Fruit fly (Drosophila melanogaster): ENCODE results near the gene CG12692.

The CG12692 gene

DNA sequence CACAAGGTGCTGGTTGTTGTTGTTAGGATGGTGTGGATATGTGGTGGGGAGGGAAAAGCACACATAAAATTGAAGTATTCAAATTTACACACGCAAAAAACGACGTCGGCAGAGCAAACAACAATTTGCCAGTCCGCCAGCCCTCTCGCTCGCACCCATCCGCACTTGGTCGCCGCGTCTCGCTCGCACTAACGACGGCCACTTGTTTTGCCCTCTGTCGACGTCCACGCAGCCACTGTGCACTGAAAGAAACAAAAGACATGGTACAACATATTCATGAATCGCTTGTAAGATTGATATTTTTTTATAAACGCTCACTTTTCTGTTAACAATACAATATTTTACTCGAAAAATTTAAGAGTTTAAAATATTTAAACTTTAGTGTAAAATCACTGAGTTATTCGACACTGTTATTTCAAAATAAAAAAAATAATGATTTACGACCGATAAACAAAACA is 21.8 kb upstream of the CG12692 start (continued):
- TF ChIP-seq Fer2 (tag; optimal IDR thresholded peaks at IDR 0.05) = no peak
- no peak for TF ChIP-seq BEAF-32 (GFP tag; optimal IDR thresholded peaks at IDR 0.05)
- no peak for TF ChIP-seq ATbp (GFP tag; optimal IDR thresholded peaks at IDR 0.05)
- no peak for TF ChIP-seq Sry-δ (GFP tag; optimal IDR thresholded peaks at IDR 0.05)
- no peak for TF ChIP-seq pan (optimal IDR thresholded peaks at IDR 0.05)
- peak in 1 of 2 experiments; percentile 51 for TF ChIP-seq pan (GFP tag; optimal IDR thresholded peaks at IDR 0.05 in 1 of 2, IDR thresholded peaks at IDR 0.05 in 1 of 2)
- no peak for TF ChIP-seq C15 (GFP tag; IDR thresholded peaks at IDR 0.05)
- no peak for TF ChIP-seq Hr39 (optimal IDR thresholded peaks at IDR 0.05)
- peak; percentile 83 for TF ChIP-seq CG2120 (GFP tag; optimal IDR thresholded peaks at IDR 0.05)
- TF ChIP-seq CG4360 (GFP tag; IDR thresholded peaks at IDR 0.05) = no peak
- TF ChIP-seq Six4 (GFP tag; optimal IDR thresholded peaks at IDR 0.05) = peak; percentile 12
- no peak for TF ChIP-seq Hand (GFP tag; optimal IDR thresholded peaks at IDR 0.05)
- TF ChIP-seq Hmr (GFP tag; optimal IDR thresholded peaks at IDR 0.05) = peak; percentile 71
- TF ChIP-seq CG13624 (GFP tag; optimal IDR thresholded peaks at IDR 0.05) = peak; percentile 38
- TF ChIP-seq CkIIα-i1 (GFP tag; IDR thresholded peaks at IDR 0.05) = no peak
- no peak for TF ChIP-seq CG9876 (GFP tag; optimal IDR thresholded peaks at IDR 0.05)
- TF ChIP-seq Vsx1 (GFP tag; optimal IDR thresholded peaks at IDR 0.05) = no peak
- peak; percentile 7 for TF ChIP-seq shn (GFP tag; optimal IDR thresholded peaks at IDR 0.05)
- TF ChIP-seq pb (GFP tag; optimal IDR thresholded peaks at IDR 0.05) = no peak
- peak; percentile 70 for TF ChIP-seq nmo (GFP tag; optimal IDR thresholded peaks at IDR 0.05)
- TF ChIP-seq CG8478 (optimal IDR thresholded peaks at IDR 0.05) = no peak
- TF ChIP-seq otp (GFP tag; IDR thresholded peaks at IDR 0.05) = peak; percentile 30; the same call in 1 of the 3 replicates
- TF ChIP-seq CG16813 (GFP tag; IDR thresholded peaks at IDR 0.05; ENCODE audit: partially characterized antibody) = no peak
- TF ChIP-seq usp (GFP tag; optimal IDR thresholded peaks at IDR 0.05) = no peak
- TF ChIP-seq bab2 (GFP tag; optimal IDR thresholded peaks at IDR 0.05) = peak; percentile 37
- no peak for TF ChIP-seq Ravus (GFP tag; IDR thresholded peaks at IDR 0.05)
- TF ChIP-seq CG3407 (GFP tag; optimal IDR thresholded peaks at IDR 0.05) = peak; percentile 2
- no peak for TF ChIP-seq p53 (GFP tag; optimal IDR thresholded peaks at IDR 0.05)
- TF ChIP-seq wdn (GFP tag; IDR thresholded peaks at IDR 0.05) = 0 out of 2 replicates have a peak, but pooled peaks have one; percentile 50
- peak; percentile 57 for TF ChIP-seq CG10209 (GFP tag; optimal IDR thresholded peaks at IDR 0.05)
- peak; percentile 52; the same call in 2 of the 3 replicates for TF ChIP-seq Dbx (GFP tag; IDR thresholded peaks at IDR 0.05)
- peak; percentile 50 for TF ChIP-seq CG13296 (GFP tag; optimal IDR thresholded peaks at IDR 0.05)
- peak; percentile 34 for TF ChIP-seq Deaf1 (tag; optimal IDR thresholded peaks at IDR 0.05)
- no peak for TF ChIP-seq tup (GFP tag; optimal IDR thresholded peaks at IDR 0.05)
- TF ChIP-seq Doc2 (GFP tag; IDR thresholded peaks at IDR 0.05) = no peak
- TF ChIP-seq CG4854 (GFP tag; optimal IDR thresholded peaks at IDR 0.05) = peak; percentile 10
- TF ChIP-seq CG12769 (tag; optimal IDR thresholded peaks at IDR 0.05) = peak; percentile 22
- no peak for TF ChIP-seq fd102C (GFP tag; optimal IDR thresholded peaks at IDR 0.05)
- TF ChIP-seq gro (GFP tag; optimal IDR thresholded peaks at IDR 0.05) = peak; percentile 46
- peak; percentile 54 for TF ChIP-seq CG15514 (GFP tag; optimal IDR thresholded peaks at IDR 0.05)
- peak; percentile 53 for TF ChIP-seq NfI (GFP tag; optimal IDR thresholded peaks at IDR 0.05)
- TF ChIP-seq zen2 (GFP tag; IDR thresholded peaks at IDR 0.05; ENCODE audit: partially characterized antibody) = no peak
- peak; percentile 56 for TF ChIP-seq Hsf (GFP tag; optimal IDR thresholded peaks at IDR 0.05)
- peak; percentile 45; the same call in 1 of the 2 replicates for TF ChIP-seq CG6689 (GFP tag; IDR thresholded peaks at IDR 0.05)
- TF ChIP-seq CG17359 (tag; optimal IDR thresholded peaks at IDR 0.05) = peak; percentile 61
- TF ChIP-seq sc (optimal IDR thresholded peaks at IDR 0.05) = no peak
- no peak for TF ChIP-seq sc (GFP tag; optimal IDR thresholded peaks at IDR 0.05)
- no peak for TF ChIP-seq Sin3A (optimal IDR thresholded peaks at IDR 0.05)
- no peak for TF ChIP-seq CTCF (GFP tag; optimal IDR thresholded peaks at IDR 0.05)
- TF ChIP-seq tna (GFP tag; IDR thresholded peaks at IDR 0.05; ENCODE audit: partially characterized antibody) = no peak
- no peak for TF ChIP-seq CG4404 (GFP tag; IDR thresholded peaks at IDR 0.05)
- peak; percentile 21 for TF ChIP-seq maf-S (GFP tag; optimal IDR thresholded peaks at IDR 0.05)
- TF ChIP-seq schlank (tag; optimal IDR thresholded peaks at IDR 0.05) = no peak
